Fruit fly (Drosophila melanogaster): ENCODE results near the gene dsx-c73A.

The dsx-c73A gene

DNA sequence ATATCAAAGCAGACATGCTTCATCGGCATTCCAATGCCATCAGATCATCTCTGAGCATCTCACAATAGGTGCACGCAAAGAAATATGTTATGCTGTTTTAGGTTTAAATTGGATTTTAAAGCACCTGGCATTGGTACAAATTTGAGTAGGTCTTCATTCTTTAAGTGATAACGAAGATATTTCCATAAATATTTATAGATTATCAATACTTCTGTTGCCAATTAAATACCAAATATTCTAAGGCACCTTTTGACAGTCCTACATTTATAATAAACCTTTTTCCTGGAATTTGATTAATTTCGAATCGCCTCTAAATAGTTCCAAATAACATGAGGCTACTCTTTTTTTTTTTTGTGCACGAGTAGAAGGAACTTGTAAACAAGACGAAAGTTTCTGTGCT is 22.4 kb upstream of the dsx-c73A start:
- no peak for TF ChIP-seq psq (optimal IDR thresholded peaks at IDR 0.05)
- no peak for TF ChIP-seq insv (optimal IDR thresholded peaks at IDR 0.05)

DNA sequence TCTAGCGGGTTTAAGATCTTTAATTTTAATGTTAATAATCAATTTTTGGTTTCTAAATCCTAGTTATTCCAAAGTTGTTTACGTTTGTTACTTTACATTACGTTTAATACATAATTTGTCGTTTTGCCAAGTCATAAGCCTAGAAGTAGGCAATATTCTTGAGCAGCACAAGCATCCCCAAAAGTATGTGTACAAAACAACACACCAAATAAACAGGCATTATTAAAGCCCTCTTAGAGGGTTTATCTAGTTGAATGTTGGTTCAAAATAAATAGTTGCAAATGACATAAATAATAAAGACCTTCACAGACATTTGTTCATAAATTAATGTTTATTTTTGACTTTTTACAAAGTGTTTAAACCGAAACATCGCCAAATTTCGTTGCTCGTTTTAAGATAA is 18.3 kb upstream of the dsx-c73A start:
- TF ChIP-seq psq (optimal IDR thresholded peaks at IDR 0.05) (no peak), insv (optimal IDR thresholded peaks at IDR 0.05) (no peak), Myc (optimal IDR thresholded peaks at IDR 0.05) (no peak), h (optimal IDR thresholded peaks at IDR 0.05) (no peak), ttk (optimal IDR thresholded peaks at IDR 0.05) (no peak), Sin3A (optimal IDR thresholded peaks at IDR 0.05) (no peak)

DNA sequence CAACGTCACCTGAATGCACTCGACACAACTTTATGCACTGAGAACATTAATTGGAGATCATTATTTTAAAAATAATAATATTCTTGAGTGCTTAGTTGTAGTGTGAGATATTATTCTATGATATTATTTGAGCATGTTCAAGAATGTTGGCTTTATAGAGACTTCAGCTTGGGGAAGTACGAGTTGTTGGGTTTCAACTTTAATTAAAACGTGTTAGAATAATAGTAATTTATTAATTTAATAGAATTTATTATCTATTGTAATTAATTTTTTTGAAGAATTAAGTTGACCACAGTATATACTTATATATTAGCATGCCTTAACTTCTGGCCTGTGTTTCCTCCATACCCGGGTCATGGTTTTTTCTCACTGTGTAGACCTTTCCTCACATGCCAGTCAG is 12.1 kb upstream of the dsx-c73A start:
- TF ChIP-seq insv (optimal IDR thresholded peaks at IDR 0.05): no peak
- TF ChIP-seq psq (optimal IDR thresholded peaks at IDR 0.05): no peak
- TF ChIP-seq h (optimal IDR thresholded peaks at IDR 0.05): no peak
- no peak for TF ChIP-seq Myc (optimal IDR thresholded peaks at IDR 0.05)
- TF ChIP-seq Sin3A (optimal IDR thresholded peaks at IDR 0.05): no peak
- no peak for TF ChIP-seq ttk (optimal IDR thresholded peaks at IDR 0.05)

DNA sequence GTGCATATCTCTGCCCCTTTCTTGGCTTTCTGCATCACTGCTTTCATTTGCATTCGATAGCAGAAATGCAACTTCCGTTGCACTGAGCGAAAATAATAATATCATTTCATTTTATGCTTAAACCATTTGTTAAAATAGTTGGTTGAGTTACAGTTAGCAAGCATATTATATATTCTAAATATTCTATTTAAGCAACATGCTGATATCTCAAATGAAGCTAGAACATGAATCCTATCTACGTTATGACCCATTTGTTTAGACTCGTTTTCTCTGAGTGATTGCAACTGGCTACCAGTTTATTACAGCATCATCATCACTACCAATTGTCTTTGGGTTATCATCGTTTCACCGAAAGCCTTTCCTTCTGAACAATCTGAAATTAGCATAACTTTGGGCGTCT is 9.1 kb downstream of the dsx-c73A start:
- TF ChIP-seq Sin3A (optimal IDR thresholded peaks at IDR 0.05) (no peak), ttk (optimal IDR thresholded peaks at IDR 0.05) (no peak), insv (optimal IDR thresholded peaks at IDR 0.05) (no peak), Myc (optimal IDR thresholded peaks at IDR 0.05) (no peak), h (optimal IDR thresholded peaks at IDR 0.05) (no peak), psq (optimal IDR thresholded peaks at IDR 0.05) (no peak)

DNA sequence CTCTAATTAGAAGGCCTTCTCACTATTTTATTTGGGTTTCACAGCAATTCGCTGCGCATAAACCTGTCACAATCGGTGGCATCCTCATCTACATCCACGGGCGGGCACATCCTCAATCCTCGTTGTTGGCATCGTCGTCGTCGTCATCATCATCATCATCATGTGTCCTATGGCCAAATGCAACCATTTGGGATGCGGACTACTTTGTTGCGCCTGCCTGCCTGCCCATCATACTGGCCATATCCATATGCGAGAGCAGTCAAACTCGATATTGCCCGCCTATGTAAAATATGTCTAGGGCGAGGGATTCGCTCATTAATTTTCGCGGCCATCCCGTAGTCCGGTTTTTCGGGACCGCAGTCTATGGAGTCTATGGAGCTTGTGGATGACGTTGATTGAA is 14.5 kb downstream of the dsx-c73A start:
- TF ChIP-seq Sin3A (optimal IDR thresholded peaks at IDR 0.05): no peak

DNA sequence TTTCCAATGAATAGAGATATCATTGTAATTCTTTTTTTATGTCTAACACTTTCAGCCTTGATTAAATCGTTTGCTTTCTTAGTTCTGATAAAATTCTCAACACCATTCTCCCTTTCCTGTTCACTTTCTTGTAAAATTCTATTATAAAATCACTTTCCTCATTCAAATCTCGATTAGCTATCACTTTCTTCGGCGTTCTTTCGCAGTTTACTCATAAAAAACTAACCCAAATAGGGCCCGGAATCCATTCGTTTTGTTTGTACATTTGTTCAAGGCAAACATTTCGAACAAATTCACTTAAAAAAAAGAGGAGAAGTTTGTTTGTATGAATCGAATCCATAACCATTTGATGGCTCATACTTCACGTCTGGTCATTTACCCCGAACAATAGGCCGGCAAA is 18.2 kb downstream of the dsx-c73A start:
- TF ChIP-seq insv (optimal IDR thresholded peaks at IDR 0.05) (no peak), ttk (optimal IDR thresholded peaks at IDR 0.05) (no peak), Sin3A (optimal IDR thresholded peaks at IDR 0.05) (no peak), Myc (optimal IDR thresholded peaks at IDR 0.05) (no peak), psq (optimal IDR thresholded peaks at IDR 0.05) (no peak), h (optimal IDR thresholded peaks at IDR 0.05) (no peak)

DNA sequence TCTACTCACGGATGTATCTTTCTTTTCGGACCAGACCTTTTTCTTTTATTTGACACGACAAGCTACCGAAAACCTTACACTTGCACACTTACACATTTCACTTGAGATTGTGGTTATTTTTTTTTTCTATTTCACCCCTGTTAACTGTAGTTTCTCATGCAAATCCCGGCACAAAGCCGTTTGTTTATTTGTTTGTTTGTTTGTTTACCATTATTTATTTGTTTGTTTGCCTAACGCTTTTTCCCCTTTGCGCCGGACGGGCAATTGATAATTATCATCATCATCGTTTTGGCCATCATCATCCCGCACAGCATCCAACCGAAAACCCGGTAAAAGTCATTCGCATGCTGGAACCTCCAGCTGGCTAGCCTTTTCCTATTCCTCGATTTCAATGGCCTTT is 20.7 kb downstream of the dsx-c73A start:
- TF ChIP-seq h (optimal IDR thresholded peaks at IDR 0.05): no peak
- TF ChIP-seq psq (optimal IDR thresholded peaks at IDR 0.05): no peak
- TF ChIP-seq insv (optimal IDR thresholded peaks at IDR 0.05): no peak
- TF ChIP-seq Sin3A (optimal IDR thresholded peaks at IDR 0.05): no peak
- no peak for TF ChIP-seq ttk (optimal IDR thresholded peaks at IDR 0.05)
- TF ChIP-seq Myc (optimal IDR thresholded peaks at IDR 0.05): no peak

DNA sequence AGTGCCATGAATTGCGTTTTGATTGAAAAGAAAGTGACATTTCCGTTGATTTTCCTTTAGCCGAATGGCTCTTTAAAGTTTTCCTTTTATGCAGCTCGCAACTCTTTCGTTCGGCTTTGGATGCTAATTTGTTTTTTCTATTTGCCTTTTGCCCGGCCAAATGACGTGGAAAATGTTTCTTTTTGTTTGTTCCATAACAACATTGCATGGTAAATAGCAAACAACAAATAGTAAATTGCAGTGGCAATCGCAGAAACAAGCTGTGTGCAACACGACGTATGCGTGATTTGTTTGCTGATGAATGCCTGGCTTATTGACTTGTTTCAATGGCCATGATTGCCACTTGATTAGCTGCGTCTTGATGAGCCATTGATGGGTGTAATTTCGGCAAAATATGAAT is 22.3 kb downstream of the dsx-c73A start:
- no peak for TF ChIP-seq Myc (optimal IDR thresholded peaks at IDR 0.05)

DNA sequence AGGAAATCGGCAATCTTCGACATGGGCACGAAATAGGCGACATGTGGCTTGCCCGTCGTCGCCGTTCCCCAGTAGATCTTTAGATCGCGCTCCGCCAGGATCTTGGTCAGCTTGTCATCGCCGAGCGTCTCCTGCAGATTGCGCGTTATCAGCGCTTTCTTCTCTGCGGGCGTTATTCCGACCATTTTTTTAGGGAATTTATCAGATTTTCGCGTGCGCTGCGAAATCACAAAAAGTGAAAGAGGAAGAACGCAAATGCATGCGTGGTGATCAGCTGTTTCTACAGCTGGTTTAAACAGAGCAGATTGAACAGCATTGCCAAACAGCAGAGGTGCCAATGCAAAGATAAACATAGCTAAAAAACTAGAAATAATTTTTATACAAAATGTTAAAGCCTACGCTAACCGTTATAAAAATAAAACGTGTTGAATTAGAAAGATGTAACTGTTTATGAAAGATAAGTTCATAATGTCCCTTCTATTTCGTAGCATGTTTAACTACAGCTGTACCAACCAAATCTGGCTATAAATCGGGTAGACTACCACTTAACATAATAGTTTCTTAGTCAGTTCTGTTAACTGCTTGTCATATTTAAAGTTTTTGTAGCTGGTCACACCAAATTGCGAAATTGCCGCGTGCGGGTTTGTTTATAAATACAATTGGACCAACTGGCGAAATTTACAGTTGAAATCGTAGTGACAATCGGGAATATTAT is 32.5 kb downstream of the dsx-c73A start, which contains the start of the genes TyrRS and CG33158:
Gene TyrRS, minus strand, starts transcription at position 244 of the 715 bp plus-strand sequence.
Gene CG33158, plus strand, starts transcription at position 539 of the 715 bp plus-strand sequence.
- TF ChIP-seq insv (optimal IDR thresholded peaks at IDR 0.05) (no peak), Sin3A (optimal IDR thresholded peaks at IDR 0.05) (no peak), h (optimal IDR thresholded peaks at IDR 0.05) (no peak), psq (optimal IDR thresholded peaks at IDR 0.05) (no peak), Myc (optimal IDR thresholded peaks at IDR 0.05) (no peak), ttk (optimal IDR thresholded peaks at IDR 0.05) (no peak)

DNA sequence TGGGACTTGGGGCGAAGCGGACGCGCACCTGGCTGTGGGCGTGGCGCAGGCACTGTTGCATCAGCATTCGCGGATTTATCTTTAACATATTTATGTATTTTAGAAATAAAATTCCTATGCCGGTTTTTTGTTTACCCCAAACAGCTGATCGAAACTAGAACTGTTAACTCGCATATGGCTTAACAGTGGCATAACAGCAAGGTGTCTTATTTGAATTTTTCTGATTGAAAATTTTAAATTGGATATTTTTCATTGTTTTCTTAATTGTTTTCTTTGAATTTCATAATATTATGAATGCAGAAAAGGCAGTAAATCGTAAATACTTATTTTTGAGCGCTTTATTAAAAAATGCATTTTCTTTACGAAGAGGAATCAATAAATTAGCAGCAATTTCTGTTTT is 34.7 kb downstream of the dsx-c73A start, which contains the start of gene GluRS-m:
Gene GluRS-m, minus strand, starts transcription at position 154 of the 400 bp plus-strand sequence.
- no peak for TF ChIP-seq psq (optimal IDR thresholded peaks at IDR 0.05)
- no peak for TF ChIP-seq h (optimal IDR thresholded peaks at IDR 0.05)
- TF ChIP-seq insv (optimal IDR thresholded peaks at IDR 0.05): no peak
- TF ChIP-seq ttk (optimal IDR thresholded peaks at IDR 0.05): no peak
- no peak for TF ChIP-seq Myc (optimal IDR thresholded peaks at IDR 0.05)
- TF ChIP-seq Sin3A (optimal IDR thresholded peaks at IDR 0.05): no peak

DNA sequence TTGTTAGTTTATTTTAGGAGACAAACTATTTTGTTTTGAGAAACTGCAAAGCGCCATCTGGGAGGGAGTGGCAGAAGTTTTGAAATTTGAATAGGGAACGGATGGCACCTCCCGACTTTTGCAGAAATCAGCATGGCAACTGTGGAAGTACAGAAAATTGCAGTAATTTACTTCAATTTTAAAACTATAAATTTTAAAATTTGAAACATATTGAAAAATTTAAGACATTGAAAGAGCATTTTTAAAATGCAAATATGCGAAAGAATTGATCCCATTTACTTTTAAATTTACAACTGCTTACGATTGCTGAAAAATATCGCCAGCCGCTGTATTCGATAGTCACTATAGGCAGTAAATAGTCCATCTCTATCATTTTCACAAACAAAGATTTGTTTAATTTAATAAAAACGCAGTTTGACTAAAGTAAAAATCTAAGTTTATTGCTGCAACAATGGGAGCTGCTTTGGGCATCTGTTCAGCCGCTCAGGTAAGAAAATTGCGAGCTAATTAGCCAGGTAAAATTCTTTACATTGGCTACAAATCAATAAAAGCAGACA is 39.3 kb downstream of the dsx-c73A start, which contains the start of gene Serinc:
Gene Serinc, plus strand, starts transcription at position 329 of the 557 bp plus-strand sequence.
- TF ChIP-seq Sin3A (optimal IDR thresholded peaks at IDR 0.05) (no peak), Myc (optimal IDR thresholded peaks at IDR 0.05) (no peak), psq (optimal IDR thresholded peaks at IDR 0.05) (no peak), insv (optimal IDR thresholded peaks at IDR 0.05) (no peak), h (optimal IDR thresholded peaks at IDR 0.05) (no peak), ttk (optimal IDR thresholded peaks at IDR 0.05) (no peak)

DNA sequence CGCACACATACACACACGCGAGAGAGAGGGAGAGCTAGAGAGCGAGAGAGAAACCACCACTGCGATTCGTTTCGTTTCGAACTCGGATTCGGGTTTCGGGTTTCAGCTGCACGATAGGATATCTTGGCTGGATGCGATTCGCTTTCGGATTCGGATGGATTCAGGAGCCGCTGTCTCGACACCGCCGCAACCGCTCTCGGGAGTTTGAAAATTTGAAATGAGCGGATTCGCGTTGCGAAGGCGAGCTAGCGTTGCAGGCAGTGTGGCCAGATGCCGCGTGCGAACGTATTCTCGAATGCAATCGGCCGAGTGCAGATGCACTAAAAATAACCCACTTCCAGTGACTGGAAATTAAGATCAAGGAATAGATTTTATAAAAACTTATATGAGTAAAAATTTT is 40.2 kb downstream of the dsx-c73A start, which contains the start of gene fax:
Gene fax, minus strand, starts transcription at position 263 of the 400 bp plus-strand sequence.
- TF ChIP-seq psq (optimal IDR thresholded peaks at IDR 0.05): no peak
- TF ChIP-seq h (optimal IDR thresholded peaks at IDR 0.05): no peak
- TF ChIP-seq insv (optimal IDR thresholded peaks at IDR 0.05): no peak
- no peak for TF ChIP-seq Myc (optimal IDR thresholded peaks at IDR 0.05)
- TF ChIP-seq ttk (optimal IDR thresholded peaks at IDR 0.05): no peak
- TF ChIP-seq Sin3A (optimal IDR thresholded peaks at IDR 0.05): no peak
